Worm (Caenorhabditis elegans): ENCODE results near the gene tex-2.

Gene tex-2

ce11 chrII:5833136-5833535 lies 40.3 kb downstream of the tex-2 start, which contains the start of gene gtap-1:
TSS of gene gtap-1 (minus strand) at chrII:5833236.
- no peak for TF ChIP-seq ceh-16 (tag; optimal IDR thresholded peaks at IDR 0.05)
- no peak for TF ChIP-seq ZK546.5 (tag; optimal IDR thresholded peaks at IDR 0.05)
- TF ChIP-seq nhr-23 (tag; optimal IDR thresholded peaks at IDR 0.05) = no peak
- no peak for TF ChIP-seq F13H6.1 (tag; optimal IDR thresholded peaks at IDR 0.05)

ce11 chrII:5831373-5831772 lies 42.0 kb downstream of the tex-2 start:
- TF ChIP-seq sem-4 (tag; optimal IDR thresholded peaks at IDR 0.05) (no peak), peb-1 (tag; optimal IDR thresholded peaks at IDR 0.05) (no peak), lsy-2 (tag; optimal IDR thresholded peaks at IDR 0.05) (no peak), nhr-23 (tag; optimal IDR thresholded peaks at IDR 0.05) (no peak), fos-1 (tag; optimal IDR thresholded peaks at IDR 0.05) (no peak), crh-2 (tag; optimal IDR thresholded peaks at IDR 0.05) (no peak), ztf-4 (tag; optimal IDR thresholded peaks at IDR 0.05) (no peak)

- TF ChIP-seq fos-1 (tag; optimal IDR thresholded peaks at IDR 0.05) = peak; percentile 47
- no peak for TF ChIP-seq peb-1 (tag; optimal IDR thresholded peaks at IDR 0.05)
- TF ChIP-seq mab-5 (tag; optimal IDR thresholded peaks at IDR 0.05) = no peak
These were observed 43.4 kb downstream of the tex-2 start, which contains the start of gene col-74 for ce11 chrII:5829940-5830424. TSS of gene col-74 (plus strand) at chrII:5830374.

DNA sequence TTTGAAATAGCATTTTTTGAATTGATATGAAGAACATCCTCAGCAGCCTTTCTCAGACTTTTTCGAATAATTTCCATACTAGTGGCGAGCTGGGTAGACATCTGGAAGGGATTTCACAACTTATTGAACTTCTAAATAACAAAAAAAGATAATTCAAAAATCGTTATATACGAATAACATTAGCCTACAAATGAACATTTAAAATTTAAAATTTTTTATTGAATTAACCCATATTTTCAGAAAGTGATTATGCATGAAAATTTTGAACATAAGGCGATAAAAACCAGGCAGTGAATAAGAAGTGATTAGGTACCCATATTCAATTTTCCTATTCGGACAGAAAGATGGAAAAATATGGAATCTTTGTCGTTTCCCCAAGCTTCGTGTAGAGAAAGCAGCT lies 44.9 kb downstream of the tex-2 start, which contains the start of gene ZK1248.11:
TSS of gene ZK1248.11 (minus strand) at position 101 of the 400 bp plus-strand sequence.
- TF ChIP-seq mdl-1 (tag; optimal IDR thresholded peaks at IDR 0.05) (no peak), gmeb-1 (tag; optimal IDR thresholded peaks at IDR 0.05) (no peak), R02D3.7 (tag; optimal IDR thresholded peaks at IDR 0.05) (no peak), peb-1 (tag; optimal IDR thresholded peaks at IDR 0.05) (no peak), nhr-10 (tag; optimal IDR thresholded peaks at IDR 0.05) (no peak), sma-3 (GFP tag; optimal IDR thresholded peaks at IDR 0.05) (no peak), crh-2 (tag; optimal IDR thresholded peaks at IDR 0.05) (no peak), elt-3 (tag; optimal IDR thresholded peaks at IDR 0.05) (no peak), Y55F3AM.14 (GFP tag; optimal IDR thresholded peaks at IDR 0.05) (no peak)

DNA sequence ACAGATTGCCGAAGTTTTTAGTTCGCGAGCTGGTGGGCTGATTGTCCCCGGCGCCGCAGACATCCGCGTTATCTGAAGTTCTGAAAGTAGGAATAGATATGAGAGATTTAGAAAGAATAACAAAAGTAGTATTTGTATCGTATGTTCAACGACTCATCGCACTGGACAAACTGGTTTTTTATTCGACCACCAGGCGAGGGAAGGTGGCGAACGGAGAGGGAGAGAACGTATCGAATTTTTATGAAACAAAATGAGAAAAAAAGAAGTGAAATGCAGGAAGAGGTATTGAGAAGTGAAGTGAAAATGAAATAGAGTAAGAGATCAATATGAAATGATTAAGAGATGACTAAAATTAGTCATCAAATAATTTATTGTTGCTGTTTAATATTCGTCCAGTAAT lies 46.0 kb downstream of the tex-2 start, which contains the start of gene tbc-2:
TSS of gene tbc-2 (minus strand) at position 80 of the 400 bp plus-strand sequence.
- TF ChIP-seq blmp-1 (tag; optimal IDR thresholded peaks at IDR 0.05; ENCODE audit: insufficient read depth) (peak; percentile 26), sma-3 (GFP tag; optimal IDR thresholded peaks at IDR 0.05) (peak; percentile 8), F13H6.1 (tag; optimal IDR thresholded peaks at IDR 0.05) (no peak), nhr-237 (tag; optimal IDR thresholded peaks at IDR 0.05) (no peak)

DNA sequence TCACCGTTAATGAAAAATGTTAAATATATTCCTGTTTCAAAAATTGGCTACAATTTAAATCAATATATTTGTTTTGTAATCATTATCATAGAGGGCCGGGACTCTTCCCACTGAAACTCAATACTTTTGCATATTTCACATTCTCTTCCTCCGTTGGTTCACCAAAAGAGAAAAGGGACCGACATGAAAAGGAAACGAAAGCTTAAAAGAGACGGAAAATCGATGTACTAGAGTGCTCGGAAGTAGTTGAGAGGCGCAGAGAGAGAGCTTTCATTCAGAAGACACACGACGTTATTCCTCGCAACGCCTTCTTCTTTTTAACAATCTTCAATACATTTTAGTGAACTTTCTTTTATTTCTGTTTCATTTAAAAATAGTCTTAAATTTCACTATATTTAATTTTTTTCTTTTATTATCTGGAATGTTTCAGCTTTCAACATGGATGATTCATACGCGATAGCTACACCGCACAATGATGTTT lies 53.1 kb downstream of the tex-2 start, which contains the start of gene ehs-1:
TSS of gene ehs-1 (plus strand) at position 431 of the 481 bp plus-strand sequence.
- peak in 1 of 2 experiments; percentile 31 for TF ChIP-seq lsy-2 (tag; optimal IDR thresholded peaks at IDR 0.05)
- no peak for TF ChIP-seq skn-1 (tag; optimal IDR thresholded peaks at IDR 0.05)
- TF ChIP-seq unc-55 (GFP tag; optimal IDR thresholded peaks at IDR 0.05) = peak; percentile 40
- TF ChIP-seq unc-62 (GFP tag; optimal IDR thresholded peaks at IDR 0.05) = no peak
- peak; percentile 5 for TF ChIP-seq nhr-129 (tag; optimal IDR thresholded peaks at IDR 0.05)
- TF ChIP-seq crh-2 (tag; optimal IDR thresholded peaks at IDR 0.05) = peak; percentile 36
- TF ChIP-seq lin-39 (tag; optimal IDR thresholded peaks at IDR 0.05) = no peak
- TF ChIP-seq C34F6.9 (tag; optimal IDR thresholded peaks at IDR 0.05) = peak; percentile 24

ce11 chrII:5819655-5820054 lies 53.8 kb downstream of the tex-2 start:
- TF ChIP-seq dmd-4 (tag; optimal IDR thresholded peaks at IDR 0.05) = no peak
- TF ChIP-seq sma-9 (GFP tag; optimal IDR thresholded peaks at IDR 0.05) = peak; percentile 12
- TF ChIP-seq sma-9 (tag; optimal IDR thresholded peaks at IDR 0.05) = no peak
- peak; percentile 16 for TF ChIP-seq sma-3 (GFP tag; optimal IDR thresholded peaks at IDR 0.05)
- TF ChIP-seq unc-55 (GFP tag; optimal IDR thresholded peaks at IDR 0.05) = peak; percentile 71

All from whole organism, L2 larva.